Worm (Caenorhabditis elegans) whole organism, late embryonic: ENCODE measurements around the gene tbx-8.

ENCODE experiments used
- K09A11.1 ChIP-seq: sonication (generic microtip); optimal IDR thresholded peaks from 2 replicates; lab custom pipeline; 2017; ENCODE audit warnings: antibody characterized with exemption, mild to moderate bottlenecking, missing genetic modification characterization, missing compliant biosample characterization; ENCODE audit not compliant: insufficient read depth
- ama-1 ChIP-seq: fragments of 150-350 bp; optimal IDR thresholded peaks from 2 replicates; lab custom pipeline; 2014
- ceh-18 ChIP-seq: sonication (generic microtip); optimal IDR thresholded peaks from 2 replicates; lab custom pipeline; 2016; ENCODE audit warnings: missing genetic modification characterization, missing compliant biosample characterization
- ceh-34 ChIP-seq: sonication (generic microtip); optimal IDR thresholded peaks from 2 replicates; lab custom pipeline; 2016; ENCODE audit warnings: mild to moderate bottlenecking, missing genetic modification characterization, missing compliant biosample characterization
- ceh-48 ChIP-seq: sonication (generic microtip); optimal IDR thresholded peaks from 2 replicates; lab custom pipeline; 2016; ENCODE audit warnings: missing genetic modification characterization, inconsistent platforms, missing compliant biosample characterization
- npax-4 ChIP-seq: sonication (generic microtip); optimal IDR thresholded peaks from 2 replicates; lab custom pipeline; 2016; ENCODE audit warnings: missing genetic modification characterization, missing compliant biosample characterization
- pax-1 ChIP-seq: fragments of 150-350 bp; optimal IDR thresholded peaks from 2 replicates; lab custom pipeline; 2014; ENCODE audit warnings: missing biosample characterization, missing genetic modification characterization
- pha-2 ChIP-seq: sonication (generic microtip); optimal IDR thresholded peaks from 2 replicates; lab custom pipeline; 2017; ENCODE audit warnings: mild to moderate bottlenecking, missing genetic modification characterization, missing compliant biosample characterization
- unc-42 ChIP-seq: sonication (generic microtip); optimal IDR thresholded peaks from 2 replicates; lab custom pipeline; 2016; ENCODE audit warnings: missing genotype, missing genetic modification characterization, missing compliant biosample characterization
- ztf-16 ChIP-seq: sonication (generic microtip); optimal IDR thresholded peaks from 2 replicates; lab custom pipeline; 2017; ENCODE audit warnings: missing genetic modification characterization, missing compliant biosample characterization

The tbx-8 gene

ce11 chrIII:10398919-10399318, 51.8 kb downstream of the tbx-8 start:
- TF ChIP-seq K09A11.1 (tag; lab: Kevin White, UChicago) (no peak), npax-4 (no peak), pax-1 (tag; lab: Kevin White, UChicago) (no peak), ceh-48 (tag; lab: Kevin White, UChicago) (peak; percentile 72), pha-2 (tag; lab: Kevin White, UChicago) (no peak), unc-42 (peak; percentile 92), ztf-16 (tag; lab: Kevin White, UChicago) (no peak), ama-1 (lab: Kevin White, UChicago) (no peak), ceh-18 (tag; lab: Kevin White, UChicago) (no peak), ceh-34 (tag; lab: Kevin White, UChicago) (no peak)
- TF ChIP-seq, all 69 proteins: peak for 2
